Worm (Caenorhabditis elegans): ENCODE measurements around the gene C02B8.7.

C02B8.7 gene

ce11 chrX:8089266-8089909 is 48.3 kb downstream of the C02B8.7 start:
- TF ChIP-seq efl-3 (GFP tag; optimal IDR thresholded peaks at IDR 0.05) (no peak), nhr-11 (tag; optimal IDR thresholded peaks at IDR 0.05) (no peak), hlh-4 (tag; optimal IDR thresholded peaks at IDR 0.05) (no peak), lin-39 (tag; optimal IDR thresholded peaks at IDR 0.05) (no peak), nhr-85 (tag) (no peak), lin-35 (GFP tag; optimal IDR thresholded peaks at IDR 0.05) (peak in 1 of 2 experiments; percentile 15), snu-23 (GFP tag; optimal IDR thresholded peaks at IDR 0.05) (peak; percentile 24), irx-1 (tag; optimal IDR thresholded peaks at IDR 0.05) (no peak), elt-3 (tag; optimal IDR thresholded peaks at IDR 0.05) (peak in 2 of 6 experiments; percentile 4 to 78), nhr-90 (tag; optimal IDR thresholded peaks at IDR 0.05; ENCODE audit: poor library complexity) (peak; percentile 15), sptf-1 (tag; optimal IDR thresholded peaks at IDR 0.05) (no peak), jun-1 (tag; optimal IDR thresholded peaks at IDR 0.05) (peak; percentile 10), ets-5 (GFP tag; IDR thresholded peaks at IDR 0.05) (no peak), dpl-1 (GFP tag; optimal IDR thresholded peaks at IDR 0.05) (peak in 1 of 3 experiments; percentile 2), tbx-2 (tag; optimal IDR thresholded peaks at IDR 0.05) (no peak), hpl-2 (GFP tag; optimal IDR thresholded peaks at IDR 0.05) (no peak), ceh-63 (GFP tag; optimal IDR thresholded peaks at IDR 0.05) (no peak), rnt-1 (tag; optimal IDR thresholded peaks at IDR 0.05) (peak; percentile 22), isw-1 (GFP tag; IDR thresholded peaks at IDR 0.05) (no peak), nhr-77 (tag; optimal IDR thresholded peaks at IDR 0.05) (no peak), nhr-20 (tag; optimal IDR thresholded peaks at IDR 0.05) (no peak), C16A3.4 (tag; optimal IDR thresholded peaks at IDR 0.05) (no peak), ztf-11 (tag; optimal IDR thresholded peaks at IDR 0.05) (no peak), pqm-1 (tag; optimal IDR thresholded peaks at IDR 0.05) (no peak), lin-15B (tag; optimal IDR thresholded peaks at IDR 0.05) (no peak), zip-4 (GFP tag; optimal IDR thresholded peaks at IDR 0.05) (no peak), sup-37 (GFP tag; optimal IDR thresholded peaks at IDR 0.05) (no peak), mep-1 (tag; optimal IDR thresholded peaks at IDR 0.05) (peak; percentile 65), aly-2 (tag; optimal IDR thresholded peaks at IDR 0.05) (no peak), nhr-76 (tag; optimal IDR thresholded peaks at IDR 0.05) (no peak), blmp-1 (tag; optimal IDR thresholded peaks at IDR 0.05) (peak; percentile 44), egl-27 (tag; optimal IDR thresholded peaks at IDR 0.05) (no peak), xbp-1 (tag; optimal IDR thresholded peaks at IDR 0.05) (no peak), nhr-237 (tag; optimal IDR thresholded peaks at IDR 0.05) (no peak), hlh-17 (GFP tag; optimal IDR thresholded peaks at IDR 0.05; ENCODE audit: borderline replicate concordance) (no peak), nhr-71 (tag; optimal IDR thresholded peaks at IDR 0.05) (peak; percentile 23), lin-14 (GFP tag; optimal IDR thresholded peaks at IDR 0.05) (peak; percentile 43), elt-2 (tag; optimal IDR thresholded peaks at IDR 0.05) (peak; percentile 16), fkh-8 (tag; optimal IDR thresholded peaks at IDR 0.05) (no peak), fkh-4 (tag; optimal IDR thresholded peaks at IDR 0.05; ENCODE audit: borderline replicate concordance) (no peak), ceh-82 (tag; optimal IDR thresholded peaks at IDR 0.05) (no peak), nhr-19 (GFP tag; conservative IDR thresholded peaks at IDR 0.05) (no peak; the same call in 1 of the 2 replicates), vab-15 (tag; optimal IDR thresholded peaks at IDR 0.05) (no peak), egl-13 (tag; optimal IDR thresholded peaks at IDR 0.05) (no peak), fkh-10 (GFP tag; optimal IDR thresholded peaks at IDR 0.05) (no peak), nhr-84 (tag; optimal IDR thresholded peaks at IDR 0.05) (no peak), fos-1 (tag; optimal IDR thresholded peaks at IDR 0.05) (no peak), grh-1 (GFP tag; IDR thresholded peaks at IDR 0.05) (peak; percentile 17; the same call in 1 of the 2 replicates), F16B12.6 (tag; optimal IDR thresholded peaks at IDR 0.05) (peak; percentile 80), unc-98 (GFP tag; IDR thresholded peaks at IDR 0.05) (no peak), C04F5.9 (tag; optimal IDR thresholded peaks at IDR 0.05) (no peak)
